Worm (Caenorhabditis elegans) whole organism, mixed stage, embryonic: ENCODE data around the gene nhr-45.
A peak's percentile ranks its signal among the peaks of the same experiment; 100 is the strongest.

Experiments used
- bed-3 ChIP-seq: fragments of 200-800 bp; sonication (Bioruptor generic); optimal IDR thresholded peaks from 3 replicates; lab custom pipeline; 2018; ENCODE audit warnings: mild to moderate bottlenecking, missing genetic modification characterization, moderate library complexity, missing compliant biosample characterization
- ces-1 ChIP-seq: fragments of 150-350 bp; optimal IDR thresholded peaks from 2 replicates; lab custom pipeline; 2014; ENCODE audit warnings: missing biosample characterization, missing genetic modification reagents, missing genetic modification characterization
- elt-1 ChIP-seq: sonication (generic microtip); optimal IDR thresholded peaks from 2 replicates; lab custom pipeline; 2017; ENCODE audit warnings: missing genetic modification characterization, mild to moderate bottlenecking, missing compliant biosample characterization, antibody characterized with exemption, moderate library complexity, borderline replicate concordance; ENCODE audit not compliant: insufficient read depth
- lin-13 ChIP-seq: fragments of 150-350 bp; optimal IDR thresholded peaks from 2 replicates; lab custom pipeline; 2014; ENCODE audit warnings: missing biosample characterization, missing genetic modification characterization
- lin-32 ChIP-seq: fragments of 200-800 bp; sonication (Bioruptor generic); optimal IDR thresholded peaks from 2 replicates; lab custom pipeline; 2018; ENCODE audit warnings: mild to moderate bottlenecking, missing genetic modification characterization, missing compliant biosample characterization
- lsy-2 ChIP-seq: fragments of 150-350 bp; optimal IDR thresholded peaks from 2 replicates; lab custom pipeline; 2014; ENCODE audit warnings: missing biosample characterization, missing genetic modification characterization
- nhr-2 ChIP-seq: fragments of 150-350 bp; optimal IDR thresholded peaks from 2 replicates; lab custom pipeline; 2014; ENCODE audit warnings: missing biosample characterization, missing genetic modification characterization
- nhr-237 ChIP-seq: fragments of 150-350 bp; optimal IDR thresholded peaks from 2 replicates; lab custom pipeline; 2014; ENCODE audit warnings: missing biosample characterization, missing genetic modification characterization
- nhr-76 ChIP-seq: sonication (generic microtip); optimal IDR thresholded peaks from 2 replicates; lab custom pipeline; 2017; ENCODE audit warnings: missing biosample characterization, missing genetic modification characterization
- snpc-4 ChIP-seq: fragments of 150-350 bp; optimal IDR thresholded peaks from 2 replicates; lab custom pipeline; 2014; ENCODE audit warnings: missing biosample characterization, missing genetic modification characterization
- ztf-11 ChIP-seq: fragments of 150-350 bp; optimal IDR thresholded peaks from 2 replicates; lab custom pipeline; 2014; ENCODE audit warnings: missing biosample characterization, missing genetic modification characterization

DNA sequence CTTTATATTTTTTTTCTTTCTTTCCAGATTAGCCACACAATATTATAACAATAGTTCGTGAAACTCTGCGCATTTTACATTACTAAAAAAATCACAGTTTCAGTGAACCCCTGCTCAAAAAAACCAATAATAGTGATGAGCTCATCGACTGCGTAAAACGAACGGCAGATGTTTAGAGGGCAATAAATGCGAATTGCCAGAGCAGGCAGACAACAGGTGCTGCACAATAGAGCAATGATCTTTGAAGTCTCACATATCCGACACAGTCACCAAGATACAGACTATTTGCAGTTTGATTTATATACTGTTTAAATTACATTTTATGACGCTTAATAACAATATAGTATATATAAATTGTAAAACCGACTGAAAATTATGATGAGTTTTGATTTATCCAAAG is 50.5 kb downstream of the nhr-45 start:
- TF ChIP-seq nhr-2 (no peak), ces-1 (GFP tag; lab: Kevin White, UChicago) (no peak), nhr-76 (tag; lab: Kevin White, UChicago) (no peak), snpc-4 (tag; lab: Kevin White, UChicago) (no peak), elt-1 (tag; lab: Kevin White, UChicago) (no peak), nhr-237 (tag; lab: Kevin White, UChicago) (no peak), bed-3 (GFP tag; lab: Kevin White, UChicago) (no peak), lsy-2 (tag; lab: Kevin White, UChicago) (no peak), ztf-11 (tag; lab: Kevin White, UChicago) (no peak), lin-13 (tag; lab: Kevin White, UChicago) (no peak), lin-32 (peak; percentile 49)
